Worm (Caenorhabditis elegans) whole organism, L2 larva: Measurements from ENCODE around the gene F49F1.18.
A peak's percentile ranks its signal among the peaks of the same experiment; 100 is the strongest.

Source experiments
- C34F6.9 ChIP-seq: fragments of 150-350 bp; optimal IDR thresholded peaks from 2 replicates; lab custom pipeline; 2014; ENCODE audit warnings: missing biosample characterization, missing genetic modification characterization
- F13H6.1 ChIP-seq: sonication (generic microtip); optimal IDR thresholded peaks from 2 replicates; lab custom pipeline; 2016; ENCODE audit warnings: missing genetic modification characterization, missing compliant biosample characterization
- R02D3.7 ChIP-seq: fragments of 150-350 bp; optimal IDR thresholded peaks from 2 replicates; lab custom pipeline; 2014; ENCODE audit warnings: missing biosample characterization, missing genetic modification characterization
- Y55F3AM.14 ChIP-seq: fragments of 200-800 bp; sonication (Bioruptor generic); optimal IDR thresholded peaks from 2 replicates; lab custom pipeline; 2018; ENCODE audit warnings: mild to moderate bottlenecking, missing genetic modification characterization, missing compliant biosample characterization
- ZK546.5 ChIP-seq: sonication (generic microtip); optimal IDR thresholded peaks from 2 replicates; lab custom pipeline; 2017; ENCODE audit warnings: missing biosample characterization, missing genetic modification characterization
- alr-1 ChIP-seq: fragments of 150-350 bp; optimal IDR thresholded peaks from 2 replicates; lab custom pipeline; 2014; ENCODE audit warnings: missing biosample characterization, missing genetic modification characterization
- aly-2 ChIP-seq: fragments of 150-350 bp; optimal IDR thresholded peaks from 2 replicates; lab custom pipeline; 2014; ENCODE audit warnings: missing biosample characterization, missing genetic modification characterization
- blmp-1 ChIP-seq: sonication (generic microtip); optimal IDR thresholded peaks from 2 replicates; lab custom pipeline; 2017; ENCODE audit warnings: missing genetic modification characterization, mild to moderate bottlenecking, missing compliant biosample characterization, antibody characterized with exemption, moderate library complexity; ENCODE audit not compliant: insufficient read depth
- ceh-16 ChIP-seq: fragments of 150-350 bp; optimal IDR thresholded peaks from 2 replicates; lab custom pipeline; 2014; ENCODE audit warnings: missing biosample characterization, missing genetic modification characterization
- elt-1 ChIP-seq: fragments of 150-350 bp; optimal IDR thresholded peaks from 2 replicates; lab custom pipeline; 2014; ENCODE audit warnings: missing biosample characterization, missing genetic modification characterization
- fos-1 ChIP-seq: fragments of 150-350 bp; optimal IDR thresholded peaks from 2 replicates; lab custom pipeline; 2014; ENCODE audit warnings: missing biosample characterization, missing genetic modification characterization
- gmeb-1 ChIP-seq: fragments of 150-350 bp; optimal IDR thresholded peaks from 2 replicates; lab custom pipeline; 2014; ENCODE audit warnings: missing biosample characterization, missing genetic modification characterization
- lin-11 ChIP-seq: fragments of 150-350 bp; sonication (generic microtip); optimal IDR thresholded peaks from 2 replicates; lab custom pipeline; 2014; ENCODE audit warnings: missing biosample characterization, missing genetic modification characterization, inconsistent platforms, mixed read lengths
- lin-39 ChIP-seq: fragments of 150-350 bp; optimal IDR thresholded peaks from 2 replicates; lab custom pipeline; 2014; ENCODE audit warnings: missing biosample characterization, missing genetic modification reagents, missing genetic modification characterization
- lsy-2 ChIP-seq, 2 experiments: fragments of 150-350 bp in 1 of 2; sonication (generic microtip) in 1 of 2; optimal IDR thresholded peaks; 2 replicates each; lab custom pipeline; 2014 to 2017; ENCODE audit warnings: missing biosample characterization in 2 of 2, missing genetic modification characterization in 2 of 2
- mab-5 ChIP-seq: fragments of 150-350 bp; optimal IDR thresholded peaks from 2 replicates; lab custom pipeline; 2014; ENCODE audit warnings: missing biosample characterization, missing genetic modification characterization
- mdl-1 ChIP-seq, 2 experiments: fragments of 150-350 bp in 1 of 2; sonication (generic microtip) in 1 of 2; optimal IDR thresholded peaks; 2 replicates each; lab custom pipeline; 2017; ENCODE audit warnings: missing biosample characterization in 2 of 2, missing genetic modification characterization in 2 of 2
- nhr-11 ChIP-seq: fragments of 150-350 bp; optimal IDR thresholded peaks from 2 replicates; lab custom pipeline; 2014; ENCODE audit warnings: missing biosample characterization, missing genetic modification characterization
- nhr-12 ChIP-seq: fragments of 150-350 bp; optimal IDR thresholded peaks from 2 replicates; lab custom pipeline; 2014; ENCODE audit warnings: missing biosample characterization, missing genetic modification characterization
- nhr-129 ChIP-seq: fragments of 150-350 bp; optimal IDR thresholded peaks from 2 replicates; lab custom pipeline; 2014; ENCODE audit warnings: missing biosample characterization, missing genetic modification characterization
- nhr-21 ChIP-seq: fragments of 150-350 bp; optimal IDR thresholded peaks from 2 replicates; lab custom pipeline; 2014; ENCODE audit warnings: missing biosample characterization, missing genetic modification characterization
- nhr-23 ChIP-seq: fragments of 150-350 bp; optimal IDR thresholded peaks from 2 replicates; lab custom pipeline; 2014; ENCODE audit warnings: missing biosample characterization, missing genetic modification reagents, missing genetic modification characterization
- nhr-237 ChIP-seq: fragments of 150-350 bp; optimal IDR thresholded peaks from 2 replicates; lab custom pipeline; 2014; ENCODE audit warnings: missing biosample characterization, missing genetic modification characterization
- nhr-25 ChIP-seq: fragments of 150-350 bp; sonication (generic microtip); optimal IDR thresholded peaks from 3 replicates; lab custom pipeline; 2014; ENCODE audit warnings: missing biosample characterization, missing genetic modification characterization
- peb-1 ChIP-seq: fragments of 150-350 bp; optimal IDR thresholded peaks from 2 replicates; lab custom pipeline; 2014; ENCODE audit warnings: missing biosample characterization, missing genetic modification characterization
- sem-4 ChIP-seq: fragments of 150-350 bp; optimal IDR thresholded peaks from 2 replicates; lab custom pipeline; 2014; ENCODE audit warnings: missing biosample characterization, missing genetic modification reagents, missing genetic modification characterization
- sma-3 ChIP-seq: sonication (generic microtip); optimal IDR thresholded peaks from 2 replicates; lab custom pipeline; 2016; ENCODE audit warnings: missing genetic modification reagents, missing genetic modification characterization, missing compliant biosample characterization
- sma-9 ChIP-seq, 2 experiments: fragments of 150-350 bp in 1 of 2; sonication (generic microtip) in 1 of 2; optimal IDR thresholded peaks; 2 replicates each; lab custom pipeline; 2014 to 2016; ENCODE audit warnings: missing genetic modification characterization in 2 of 2, mild to moderate bottlenecking in 1 of 2, missing biosample characterization in 1 of 2, missing compliant biosample characterization in 1 of 2, missing genetic modification reagents in 1 of 2, moderate library complexity in 1 of 2
- unc-39 ChIP-seq: fragments of 150-350 bp; optimal IDR thresholded peaks from 2 replicates; lab custom pipeline; 2014; ENCODE audit warnings: missing biosample characterization, missing genetic modification characterization
- unc-55 ChIP-seq: fragments of 150-350 bp; sonication (generic microtip); optimal IDR thresholded peaks from 3 replicates; lab custom pipeline; 2014; ENCODE audit warnings: missing biosample characterization, missing genetic modification reagents, missing genetic modification characterization
- unc-62 ChIP-seq: fragments of 150-350 bp; optimal IDR thresholded peaks from 2 replicates; lab custom pipeline; 2014; ENCODE audit warnings: missing biosample characterization, missing genetic modification reagents, missing genetic modification characterization
- zag-1 ChIP-seq: fragments of 150-350 bp; optimal IDR thresholded peaks from 2 replicates; lab custom pipeline; 2014; ENCODE audit warnings: missing biosample characterization, missing genetic modification characterization
- ztf-1 ChIP-seq: fragments of 200-800 bp; sonication (Bioruptor generic); conservative IDR thresholded peaks from 2 replicates; pipeline ENCODE4 v1.3.6; 2022; ENCODE audit warnings: missing genetic modification characterization, missing compliant biosample characterization

The F49F1.18 gene

ce11 chrIV:4114526-4114925 is 25.6 kb downstream of the F49F1.18 start, which contains the start of gene F49F1.15:
Gene F49F1.15 (minus strand): TSS chrIV:4114626.
- TF ChIP-seq sma-9 (GFP tag; optimal IDR thresholded peaks at IDR 0.05; lab: Kevin White, UChicago) (no peak), sma-9 (tag; optimal IDR thresholded peaks at IDR 0.05; lab: Kevin White, UChicago) (no peak), nhr-25 (tag; lab: Kevin White, UChicago) (no peak), nhr-11 (tag; lab: Kevin White, UChicago) (no peak), lsy-2 (tag; optimal IDR thresholded peaks at IDR 0.05; lab: Kevin White, UChicago) (no peak), nhr-129 (no peak), nhr-21 (no peak), nhr-23 (tag; lab: Kevin White, UChicago) (no peak), Y55F3AM.14 (GFP tag; lab: Kevin White, UChicago) (no peak), alr-1 (tag; lab: Kevin White, UChicago) (no peak)

- no peak for TF ChIP-seq sem-4 (tag; lab: Kevin White, UChicago)
- no peak for TF ChIP-seq lsy-2 (tag; optimal IDR thresholded peaks at IDR 0.05; lab: Kevin White, UChicago)
- no peak for TF ChIP-seq unc-55 (GFP tag; lab: Kevin White, UChicago)
- no peak for TF ChIP-seq lin-39 (tag; lab: Kevin White, UChicago)
- TF ChIP-seq, all 48 proteins: peak for 0
These were observed 27.8 kb downstream of the F49F1.18 start, which contains the start of gene F49F1.14 for ce11 chrIV:4112387-4112786. Gene F49F1.14 (minus strand): TSS chrIV:4112487.

DNA sequence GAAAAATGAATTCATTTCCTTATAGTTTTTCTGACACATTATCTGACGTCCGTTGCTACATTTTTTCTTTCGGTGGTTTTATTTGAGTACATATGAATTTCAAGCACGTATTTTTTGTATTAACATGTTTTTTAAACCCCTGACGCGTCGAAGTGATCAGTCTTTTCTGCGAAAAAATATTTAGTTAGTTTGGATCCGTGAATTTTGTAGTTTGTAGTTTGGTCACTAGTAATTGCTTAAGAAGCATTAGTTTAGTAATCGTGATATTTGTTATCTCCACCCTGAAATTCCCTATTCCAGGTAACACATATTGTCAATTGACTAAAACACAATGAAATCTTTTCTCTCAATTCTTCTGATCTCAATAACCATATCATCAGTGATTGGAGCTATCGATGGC is 31.4 kb downstream of the F49F1.18 start, which contains the start of gene C35B1.7:
TSS of gene C35B1.7 (plus strand) at position 301 of the 400 bp plus-strand sequence.
- no peak for TF ChIP-seq unc-39 (tag; lab: Kevin White, UChicago)
- no peak for TF ChIP-seq elt-1 (tag; lab: Kevin White, UChicago)
- TF ChIP-seq lin-11 (tag; lab: Kevin White, UChicago), result no peak
- no peak for TF ChIP-seq nhr-23 (tag; lab: Kevin White, UChicago)
- no peak for TF ChIP-seq unc-55 (GFP tag; lab: Kevin White, UChicago)
- TF ChIP-seq zag-1 (tag; lab: Kevin White, UChicago), result no peak
- TF ChIP-seq nhr-129, result no peak
- TF ChIP-seq F13H6.1 (tag; lab: Kevin White, UChicago), result no peak
- TF ChIP-seq peb-1 (tag; lab: Kevin White, UChicago), result no peak
- no peak for TF ChIP-seq lin-39 (tag; lab: Kevin White, UChicago)
- TF ChIP-seq nhr-12 (tag; lab: Kevin White, UChicago), result no peak
- no peak for TF ChIP-seq aly-2 (tag; lab: Kevin White, UChicago)
- no peak for TF ChIP-seq gmeb-1 (tag; lab: Kevin White, UChicago)
- TF ChIP-seq nhr-237, result no peak

- TF ChIP-seq ztf-1 (GFP tag; lab: Robert Waterston, UW) (no peak), unc-62 (GFP tag; lab: Kevin White, UChicago) (no peak), nhr-11 (tag; lab: Kevin White, UChicago) (no peak), sma-3 (no peak), C34F6.9 (tag; lab: Kevin White, UChicago) (no peak), nhr-12 (tag; lab: Kevin White, UChicago) (no peak), unc-39 (tag; lab: Kevin White, UChicago) (no peak), aly-2 (tag; lab: Kevin White, UChicago) (no peak), nhr-25 (tag; lab: Kevin White, UChicago) (no peak), zag-1 (tag; lab: Kevin White, UChicago) (no peak), lsy-2 (tag; optimal IDR thresholded peaks at IDR 0.05; lab: Kevin White, UChicago) (no peak), mdl-1 (tag; optimal IDR thresholded peaks at IDR 0.05; lab: Kevin White, UChicago) (no peak), ZK546.5 (no peak)
These were observed 37.4 kb downstream of the F49F1.18 start, which contains the start of gene ubc-1 for ce11 chrIV:4102720-4103119. Gene ubc-1 (plus strand): TSS chrIV:4103020.

ce11 chrIV:4099773-4100172 is 40.4 kb downstream of the F49F1.18 start:
- TF ChIP-seq mab-5 (tag; lab: Kevin White, UChicago) (no peak), peb-1 (tag; lab: Kevin White, UChicago) (no peak), ceh-16 (tag; lab: Kevin White, UChicago) (no peak), nhr-129 (peak; percentile 10), lsy-2 (tag; optimal IDR thresholded peaks at IDR 0.05; lab: Kevin White, UChicago) (peak in 1 of 2 experiments; percentile 13)

DNA sequence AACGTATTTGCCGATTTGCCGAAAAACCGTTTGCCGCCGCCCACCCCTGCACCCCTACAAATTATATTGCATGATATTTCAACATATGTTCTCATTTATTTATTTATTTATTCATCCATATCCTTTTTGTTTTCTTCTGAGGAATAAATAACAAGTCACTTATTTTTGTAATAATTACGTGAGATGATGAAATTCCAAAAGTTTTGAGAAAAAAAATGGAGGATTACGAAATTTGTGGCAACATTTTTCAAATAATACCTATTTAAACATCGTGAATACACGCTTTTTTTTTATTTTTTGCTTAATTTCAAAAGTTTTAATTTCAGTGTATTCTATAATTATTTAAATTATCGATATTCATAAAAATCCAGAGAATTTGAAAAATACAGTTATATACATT is 43.2 kb downstream of the F49F1.18 start:
- TF ChIP-seq sem-4 (tag; lab: Kevin White, UChicago) (no peak), R02D3.7 (tag; lab: Kevin White, UChicago) (no peak), unc-39 (tag; lab: Kevin White, UChicago) (no peak), lin-11 (tag; lab: Kevin White, UChicago) (no peak), nhr-129 (peak; percentile 26), blmp-1 (tag; lab: Kevin White, UChicago) (no peak), fos-1 (no peak)
